ENCODE assay signal across 1 fruit fly cellular context in the genomic region with DNA sequence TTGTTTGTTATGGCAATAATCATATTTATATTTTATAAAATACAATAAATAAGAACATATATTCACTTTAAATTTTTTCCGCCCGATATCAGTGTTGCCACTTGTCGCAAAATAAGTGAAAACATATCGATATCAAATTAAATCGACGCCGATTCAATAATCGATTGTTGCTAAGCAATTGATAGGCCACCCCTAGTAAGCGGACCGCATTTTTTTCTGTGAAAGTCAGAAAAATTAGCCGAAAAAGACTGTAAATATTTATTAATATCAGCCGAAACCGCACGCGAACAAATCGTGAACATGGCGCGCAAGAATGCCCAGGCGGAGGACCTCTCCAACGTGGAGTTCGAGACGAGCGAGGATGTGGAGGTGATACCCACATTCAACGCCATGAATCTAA.
A peak's percentile ranks its signal among the peaks of the same experiment; 100 is the strongest.
TF ChIP-seq lines count a peak whose summit lies in the region.

A gene (plus strand): TSS at position 171 of the 400 bp plus-strand sequence.

TF ChIP-seq in whole organism, embryonic, 481 proteins besides CTCF, POLR2A, EP300 and RAD21 (continued from another document):
- TF ChIP-seq CG17385 (GFP tag; optimal IDR thresholded peaks at IDR 0.05; lab: Kevin White, UChicago) (no peak), zfh1 (GFP tag; IDR thresholded peaks at IDR 0.05; lab: Robert Waterston, UW) (no peak), CG43689 (GFP tag; IDR thresholded peaks at IDR 0.05; lab: Robert Waterston, UW) (no peak), dmrt99B (tag; optimal IDR thresholded peaks at IDR 0.05; lab: Kevin White, UChicago) (no peak), NfI (GFP tag; optimal IDR thresholded peaks at IDR 0.05; lab: Kevin White, UChicago) (no peak), Poxn (GFP tag; IDR thresholded peaks at IDR 0.05; lab: Robert Waterston, UW) (no peak), Atf-2 (GFP tag; optimal IDR thresholded peaks at IDR 0.05; lab: Kevin White, UChicago) (no peak), Atf3 (GFP tag; optimal IDR thresholded peaks at IDR 0.05; lab: Kevin White, UChicago) (no peak), CG2120 (GFP tag; optimal IDR thresholded peaks at IDR 0.05; lab: Kevin White, UChicago) (no peak), chif (GFP tag; optimal IDR thresholded peaks at IDR 0.05; lab: Kevin White, UChicago) (no peak), Ets97D (GFP tag; optimal IDR thresholded peaks at IDR 0.05; lab: Kevin White, UChicago) (peak; percentile 20), Six4 (GFP tag; optimal IDR thresholded peaks at IDR 0.05; lab: Kevin White, UChicago) (no peak), CG11504 (tag; optimal IDR thresholded peaks at IDR 0.05; lab: Kevin White, UChicago) (peak; percentile 86), B-H1 (GFP tag; IDR thresholded peaks at IDR 0.05; lab: Robert Waterston, UW) (no peak), disco-r (GFP tag; optimal IDR thresholded peaks at IDR 0.05; lab: Kevin White, UChicago) (no peak), Lim3 (GFP tag; IDR thresholded peaks at IDR 0.05; lab: Robert Waterston, UW) (no peak), dmrt11E (tag; optimal IDR thresholded peaks at IDR 0.05; lab: Kevin White, UChicago) (no peak), CG10366 (GFP tag; IDR thresholded peaks at IDR 0.05; lab: Robert Waterston, UW) (no peak), CG2875 (GFP tag; optimal IDR thresholded peaks at IDR 0.05; lab: Kevin White, UChicago) (no peak), CG9727 (GFP tag; optimal IDR thresholded peaks at IDR 0.05; lab: Kevin White, UChicago) (no peak), CG4282 (GFP tag; optimal IDR thresholded peaks at IDR 0.05; lab: Kevin White, UChicago) (no peak), dan (GFP tag; IDR thresholded peaks at IDR 0.05; lab: Robert Waterston, UW) (no peak), Sox102F (GFP tag; optimal IDR thresholded peaks at IDR 0.05; lab: Kevin White, UChicago) (no peak), salm (tag; optimal IDR thresholded peaks at IDR 0.05; lab: Kevin White, UChicago) (no peak), MESR4 (GFP tag; optimal IDR thresholded peaks at IDR 0.05; lab: Kevin White, UChicago) (peak; percentile 93), Hand (GFP tag; optimal IDR thresholded peaks at IDR 0.05; lab: Kevin White, UChicago) (no peak), MTF-1 (GFP tag; optimal IDR thresholded peaks at IDR 0.05; lab: Kevin White, UChicago; ENCODE audit: borderline replicate concordance) (no peak), CG3281 (GFP tag; optimal IDR thresholded peaks at IDR 0.05; lab: Kevin White, UChicago) (no peak), sens-2 (GFP tag; IDR thresholded peaks at IDR 0.05; lab: Robert Waterston, UW) (no peak), CG4404 (GFP tag; IDR thresholded peaks at IDR 0.05; lab: Robert Waterston, UW) (no peak), CG13287 (GFP tag; IDR thresholded peaks at IDR 0.05; lab: Robert Waterston, UW; ENCODE audit: partially characterized antibody) (peak; percentile 95), ara (GFP tag; IDR thresholded peaks at IDR 0.05; lab: Robert Waterston, UW) (no peak), CG17802 (tag; optimal IDR thresholded peaks at IDR 0.05; lab: Kevin White, UChicago) (no peak), CG18764 (GFP tag; optimal IDR thresholded peaks at IDR 0.05; lab: Kevin White, UChicago) (no peak), CG2889 (GFP tag; IDR thresholded peaks at IDR 0.05; lab: Robert Waterston, UW) (no peak), CG13296 (GFP tag; optimal IDR thresholded peaks at IDR 0.05; lab: Kevin White, UChicago) (no peak), pho (GFP tag; optimal IDR thresholded peaks at IDR 0.05; lab: Kevin White, UChicago) (no peak), Blimp-1 (GFP tag; optimal IDR thresholded peaks at IDR 0.05; lab: Kevin White, UChicago) (no peak), Mrtf (GFP tag; IDR thresholded peaks at IDR 0.05; lab: Robert Waterston, UW) (no peak), nerfin-1 (tag; optimal IDR thresholded peaks at IDR 0.05; lab: Kevin White, UChicago) (no peak), ind (GFP tag; optimal IDR thresholded peaks at IDR 0.05; lab: Kevin White, UChicago) (no peak), CG32532 (GFP tag; IDR thresholded peaks at IDR 0.05; lab: Robert Waterston, UW) (no peak), ewg (GFP tag; optimal IDR thresholded peaks at IDR 0.05; lab: Kevin White, UChicago) (no peak), sug (tag; optimal IDR thresholded peaks at IDR 0.05; lab: Kevin White, UChicago) (peak; percentile 19), CG9215 (GFP tag; IDR thresholded peaks at IDR 0.05; lab: Robert Waterston, UW) (no peak), CG10543 (GFP tag; optimal IDR thresholded peaks at IDR 0.05; lab: Kevin White, UChicago) (no peak), CG10565 (GFP tag; optimal IDR thresholded peaks at IDR 0.05; lab: Kevin White, UChicago) (no peak)
